Worm (Caenorhabditis elegans) whole organism, L2 larva: Measurements from ENCODE around the gene ZK550.6.

ENCODE experiments used
- C34F6.9 ChIP-seq: fragments of 150-350 bp; optimal IDR thresholded peaks from 2 replicates; lab custom pipeline; 2014; ENCODE audit warnings: missing biosample characterization, missing genetic modification characterization
- Y55F3AM.14 ChIP-seq: fragments of 200-800 bp; sonication (Bioruptor generic); optimal IDR thresholded peaks from 2 replicates; lab custom pipeline; 2018; ENCODE audit warnings: mild to moderate bottlenecking, missing genetic modification characterization, missing compliant biosample characterization
- alr-1 ChIP-seq: fragments of 150-350 bp; optimal IDR thresholded peaks from 2 replicates; lab custom pipeline; 2014; ENCODE audit warnings: missing biosample characterization, missing genetic modification characterization
- ama-1 ChIP-seq: fragments of 150-350 bp; optimal IDR thresholded peaks from 2 replicates; lab custom pipeline; 2018; ENCODE audit warnings: inconsistent platforms
- blmp-1 ChIP-seq: sonication (generic microtip); optimal IDR thresholded peaks from 2 replicates; lab custom pipeline; 2017; ENCODE audit warnings: missing genetic modification characterization, mild to moderate bottlenecking, missing compliant biosample characterization, antibody characterized with exemption, moderate library complexity; ENCODE audit not compliant: insufficient read depth
- crh-2 ChIP-seq: sonication (generic microtip); optimal IDR thresholded peaks from 2 replicates; lab custom pipeline; 2017; ENCODE audit warnings: missing biosample characterization, missing genetic modification characterization
- dmd-4 ChIP-seq: sonication (generic microtip); optimal IDR thresholded peaks from 2 replicates; lab custom pipeline; 2017; ENCODE audit warnings: missing biosample characterization, missing genetic modification characterization
- egl-27 ChIP-seq: sonication (generic microtip); optimal IDR thresholded peaks from 3 replicates; lab custom pipeline; 2017; ENCODE audit warnings: missing biosample characterization, missing genetic modification reagents, missing genetic modification characterization
- elt-3 ChIP-seq: sonication (generic microtip); optimal IDR thresholded peaks from 2 replicates; lab custom pipeline; 2017; ENCODE audit warnings: missing biosample characterization, missing genetic modification characterization
- gmeb-1 ChIP-seq: fragments of 150-350 bp; optimal IDR thresholded peaks from 2 replicates; lab custom pipeline; 2014; ENCODE audit warnings: missing biosample characterization, missing genetic modification characterization
- lin-39 ChIP-seq: fragments of 150-350 bp; optimal IDR thresholded peaks from 2 replicates; lab custom pipeline; 2014; ENCODE audit warnings: missing biosample characterization, missing genetic modification reagents, missing genetic modification characterization
- lsy-2 ChIP-seq, 2 experiments: fragments of 150-350 bp in 1 of 2; sonication (generic microtip) in 1 of 2; optimal IDR thresholded peaks; 2 replicates each; lab custom pipeline; 2014 to 2017; ENCODE audit warnings: missing biosample characterization in 2 of 2, missing genetic modification characterization in 2 of 2
- nhr-10 ChIP-seq: sonication (generic microtip); optimal IDR thresholded peaks from 2 replicates; lab custom pipeline; 2017; ENCODE audit warnings: missing biosample characterization, missing genetic modification characterization
- nhr-11 ChIP-seq: fragments of 150-350 bp; optimal IDR thresholded peaks from 2 replicates; lab custom pipeline; 2014; ENCODE audit warnings: missing biosample characterization, missing genetic modification characterization
- nhr-129 ChIP-seq: fragments of 150-350 bp; optimal IDR thresholded peaks from 2 replicates; lab custom pipeline; 2014; ENCODE audit warnings: missing biosample characterization, missing genetic modification characterization
- nhr-21 ChIP-seq: fragments of 150-350 bp; optimal IDR thresholded peaks from 2 replicates; lab custom pipeline; 2014; ENCODE audit warnings: missing biosample characterization, missing genetic modification characterization
- nhr-23 ChIP-seq: fragments of 150-350 bp; optimal IDR thresholded peaks from 2 replicates; lab custom pipeline; 2014; ENCODE audit warnings: missing biosample characterization, missing genetic modification reagents, missing genetic modification characterization
- nhr-237 ChIP-seq: fragments of 150-350 bp; optimal IDR thresholded peaks from 2 replicates; lab custom pipeline; 2014; ENCODE audit warnings: missing biosample characterization, missing genetic modification characterization
- nhr-6 ChIP-seq: fragments of 150-350 bp; optimal IDR thresholded peaks from 2 replicates; lab custom pipeline; 2014; ENCODE audit warnings: missing biosample characterization, missing genetic modification characterization
- nhr-77 ChIP-seq: fragments of 150-350 bp; optimal IDR thresholded peaks from 2 replicates; lab custom pipeline; 2014; ENCODE audit warnings: missing biosample characterization, missing genetic modification characterization
- peb-1 ChIP-seq: fragments of 150-350 bp; optimal IDR thresholded peaks from 2 replicates; lab custom pipeline; 2014; ENCODE audit warnings: missing biosample characterization, missing genetic modification characterization
- sma-9 ChIP-seq, 2 experiments: fragments of 150-350 bp in 1 of 2; sonication (generic microtip) in 1 of 2; optimal IDR thresholded peaks; 2 replicates each; lab custom pipeline; 2014 to 2016; ENCODE audit warnings: missing genetic modification characterization in 2 of 2, mild to moderate bottlenecking in 1 of 2, missing biosample characterization in 1 of 2, missing compliant biosample characterization in 1 of 2, missing genetic modification reagents in 1 of 2, moderate library complexity in 1 of 2
- snpc-4 ChIP-seq: fragments of 150-350 bp; optimal IDR thresholded peaks from 2 replicates; lab custom pipeline; 2014; ENCODE audit warnings: missing biosample characterization, missing genetic modification characterization
- unc-55 ChIP-seq: fragments of 150-350 bp; sonication (generic microtip); optimal IDR thresholded peaks from 3 replicates; lab custom pipeline; 2014; ENCODE audit warnings: missing biosample characterization, missing genetic modification reagents, missing genetic modification characterization
- unc-62 ChIP-seq: fragments of 150-350 bp; optimal IDR thresholded peaks from 2 replicates; lab custom pipeline; 2014; ENCODE audit warnings: missing biosample characterization, missing genetic modification reagents, missing genetic modification characterization
- ztf-11 ChIP-seq: sonication (generic microtip); optimal IDR thresholded peaks from 2 replicates; lab custom pipeline; 2017; ENCODE audit warnings: missing biosample characterization, missing genetic modification characterization
- ztf-4 ChIP-seq: fragments of 150-350 bp; optimal IDR thresholded peaks from 2 replicates; lab custom pipeline; 2014; ENCODE audit warnings: missing biosample characterization, missing genetic modification characterization

Gene ZK550.6

DNA sequence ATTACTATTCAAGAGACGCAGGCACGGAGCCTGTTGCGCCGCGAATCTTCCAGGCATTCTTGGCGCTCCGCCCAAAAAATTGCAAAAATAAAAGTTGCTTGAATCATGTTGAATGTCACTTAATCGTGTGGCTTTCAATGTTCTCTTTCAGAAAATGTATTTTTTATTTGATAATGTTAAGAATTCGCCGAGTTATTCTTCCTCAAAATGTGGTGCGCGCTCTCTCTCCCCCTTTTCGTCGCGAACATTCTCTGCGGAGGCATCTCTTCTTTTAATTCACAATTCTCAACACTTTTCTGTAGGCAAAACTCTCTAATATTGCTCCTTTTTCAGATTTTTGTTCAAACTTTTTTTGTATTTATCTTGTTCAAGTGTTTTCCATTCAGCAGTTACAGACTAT, 16.1 kb upstream of the ZK550.6 start (continued):
- peak; percentile 98 for TF ChIP-seq Y55F3AM.14 (GFP tag; lab: Kevin White, UChicago)
- peak; percentile 72 for TF ChIP-seq nhr-11 (tag; lab: Kevin White, UChicago)
- no peak for TF ChIP-seq elt-3 (tag; lab: Kevin White, UChicago)
- peak; percentile 65 for TF ChIP-seq snpc-4 (tag; lab: Kevin White, UChicago)
- peak; percentile 95 for TF ChIP-seq egl-27 (tag; lab: Kevin White, UChicago)
- TF ChIP-seq blmp-1 (tag; lab: Kevin White, UChicago) = peak; percentile 82
- TF ChIP-seq crh-2 (tag; lab: Kevin White, UChicago) = peak; percentile 95
- TF ChIP-seq nhr-10 (tag; lab: Kevin White, UChicago) = peak; percentile 83
- peak; percentile 92 for TF ChIP-seq ama-1
- TF ChIP-seq dmd-4 (tag; lab: Kevin White, UChicago) = no peak
- peak; percentile 35 for TF ChIP-seq ztf-11 (tag; lab: Kevin White, UChicago)
- peak; percentile 38 for TF ChIP-seq unc-62 (GFP tag; lab: Kevin White, UChicago)
- peak; percentile 87 for TF ChIP-seq sma-9 (GFP tag; optimal IDR thresholded peaks at IDR 0.05; lab: Kevin White, UChicago)
- TF ChIP-seq sma-9 (tag; optimal IDR thresholded peaks at IDR 0.05; lab: Kevin White, UChicago) = no peak
- no peak for TF ChIP-seq alr-1 (tag; lab: Kevin White, UChicago)
- peak; percentile 93 for TF ChIP-seq nhr-6 (tag; lab: Kevin White, UChicago)
- peak; percentile 86 for TF ChIP-seq gmeb-1 (tag; lab: Kevin White, UChicago)
- TF ChIP-seq, all 48 proteins: peak for 38

DNA sequence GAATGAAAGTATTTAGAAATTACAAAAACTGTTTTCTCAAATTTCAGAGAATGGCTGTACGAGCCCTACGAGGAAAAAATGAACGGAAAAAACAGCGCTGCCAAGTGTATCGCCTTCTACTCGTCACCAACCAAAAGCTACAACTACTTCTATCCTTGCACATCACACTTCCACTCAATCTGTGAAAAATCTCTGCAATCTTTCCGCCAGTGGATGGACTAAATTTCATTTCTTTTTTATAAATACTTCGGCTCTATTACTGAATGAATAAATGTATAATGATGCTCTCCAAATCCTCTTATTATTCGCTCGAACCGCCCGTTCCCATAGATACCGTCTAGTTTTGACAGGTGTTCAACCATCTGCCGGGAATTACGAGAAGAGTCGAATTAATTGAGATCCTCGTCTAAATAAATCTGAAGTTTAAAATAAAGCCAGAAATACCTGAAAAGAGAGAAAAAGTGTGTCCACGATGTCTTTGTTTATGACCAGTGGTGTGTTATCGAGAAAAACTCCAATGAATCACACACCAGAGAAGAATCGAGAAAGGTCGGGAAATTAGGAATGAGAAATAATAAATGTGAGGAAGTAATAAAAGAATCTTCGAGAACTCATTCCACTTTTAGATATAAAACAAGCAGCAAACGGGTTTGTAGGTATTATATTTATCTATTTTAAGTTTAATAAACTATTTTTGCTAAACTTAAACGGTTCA, 15.3 kb upstream of the ZK550.6 start:
- TF ChIP-seq nhr-77 (tag; lab: Kevin White, UChicago) = no peak
- TF ChIP-seq egl-27 (tag; lab: Kevin White, UChicago) = no peak
- peak; percentile 11 for TF ChIP-seq unc-55 (GFP tag; lab: Kevin White, UChicago)
- TF ChIP-seq nhr-10 (tag; lab: Kevin White, UChicago) = no peak
- no peak for TF ChIP-seq ztf-11 (tag; lab: Kevin White, UChicago)
- TF ChIP-seq nhr-129 (tag; lab: Kevin White, UChicago) = peak; percentile 32
- TF ChIP-seq alr-1 (tag; lab: Kevin White, UChicago) = no peak

DNA sequence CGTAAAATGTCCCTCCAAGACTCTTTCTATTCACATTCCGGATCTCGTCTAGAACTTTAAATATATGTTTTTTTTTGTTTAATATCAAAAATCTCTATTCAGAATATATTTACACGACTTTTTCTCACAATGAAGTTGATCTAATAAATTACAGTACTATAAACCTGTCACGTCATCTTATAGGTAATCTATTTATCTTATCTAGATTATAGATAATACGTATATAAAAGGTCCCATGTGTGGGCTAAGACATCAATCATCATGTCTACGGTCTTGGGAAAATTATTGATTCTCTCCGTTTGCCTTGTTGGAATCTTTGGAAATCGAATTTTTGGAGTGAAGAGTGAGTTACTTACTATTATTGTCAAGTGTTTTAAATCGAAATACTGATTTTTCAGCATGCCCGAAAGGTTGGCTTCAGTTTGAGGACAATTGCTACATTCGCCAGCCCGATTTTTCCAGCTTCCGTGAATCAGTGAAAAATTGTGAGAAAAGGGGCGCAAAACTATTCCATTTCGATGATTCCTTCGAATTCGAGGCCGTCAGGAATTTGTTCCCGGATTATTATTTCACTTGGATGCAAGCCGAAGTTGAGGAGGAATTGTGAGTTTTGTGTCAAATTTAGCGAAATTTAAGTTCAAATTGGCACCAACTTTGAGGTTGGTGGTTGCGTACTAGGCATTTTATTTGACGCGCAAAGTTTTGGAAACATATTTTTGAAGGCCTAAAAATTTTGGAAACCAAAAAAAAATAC, 14.6 kb upstream of the ZK550.6 start, which contains the start of gene clec-196:
TSS of gene clec-196 (plus strand) at position 252 of the 754 bp plus-strand sequence.
- no peak for TF ChIP-seq lin-39 (tag; lab: Kevin White, UChicago)
- no peak for TF ChIP-seq peb-1 (tag; lab: Kevin White, UChicago)
- TF ChIP-seq elt-3 (tag; lab: Kevin White, UChicago) = no peak
- no peak for TF ChIP-seq nhr-23 (tag; lab: Kevin White, UChicago)
- peak; percentile 22 for TF ChIP-seq C34F6.9 (tag; lab: Kevin White, UChicago)
- no peak for TF ChIP-seq nhr-77 (tag; lab: Kevin White, UChicago)
- TF ChIP-seq lsy-2 (tag; optimal IDR thresholded peaks at IDR 0.05; lab: Kevin White, UChicago) = peak in 1 of 2 experiments; percentile 42
- no peak for TF ChIP-seq nhr-10 (tag; lab: Kevin White, UChicago)

DNA sequence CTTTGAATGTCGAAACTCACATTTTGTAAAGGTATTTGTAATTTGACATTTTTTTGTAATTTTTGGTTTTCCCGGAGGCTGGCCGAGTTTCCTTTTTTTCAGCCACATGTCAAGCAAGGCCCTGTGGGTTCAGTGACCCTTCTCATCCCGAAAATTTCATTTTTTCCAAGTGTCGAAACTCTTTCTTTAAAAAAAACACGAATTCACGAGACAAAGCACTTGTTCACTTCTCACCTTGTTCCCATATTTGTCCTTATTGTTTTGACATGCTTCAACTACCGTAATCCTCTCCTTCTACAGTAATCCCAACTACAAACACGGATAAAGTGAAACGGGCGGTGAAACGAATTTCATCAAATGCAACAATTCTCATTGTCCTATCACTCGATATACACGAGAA, 13.0 kb upstream of the ZK550.6 start, which contains the start of gene lhfp-4:
TSS of gene lhfp-4 (plus strand) at position 301 of the 400 bp plus-strand sequence.
- TF ChIP-seq nhr-21 (tag; lab: Kevin White, UChicago) = no peak
- TF ChIP-seq ztf-11 (tag; lab: Kevin White, UChicago) = no peak
- TF ChIP-seq egl-27 (tag; lab: Kevin White, UChicago) = no peak

DNA sequence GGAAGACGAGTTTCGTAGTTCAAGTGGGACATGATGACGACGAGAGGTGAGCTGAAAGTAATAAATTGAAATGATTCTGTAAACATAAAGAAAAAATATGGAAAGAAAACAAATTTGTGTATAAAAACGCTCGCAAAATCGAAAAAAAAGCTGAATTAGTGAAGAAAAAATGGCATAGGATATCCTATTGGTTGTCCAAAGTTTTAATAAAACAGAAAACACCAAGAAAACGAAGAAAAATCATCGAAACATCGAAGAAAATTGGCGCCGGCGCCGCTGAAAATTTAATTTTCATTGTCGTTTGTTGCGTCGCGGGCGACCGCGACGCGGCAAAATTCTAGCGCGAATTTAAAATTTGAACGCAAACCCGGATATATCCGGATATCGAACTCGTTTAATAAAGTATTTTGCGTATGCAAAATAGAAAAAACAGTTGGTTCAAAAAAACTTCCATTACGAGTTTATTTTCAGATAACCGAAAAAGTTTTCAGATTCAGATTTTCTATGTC, 11.4 kb upstream of the ZK550.6 start, which contains the start of gene gln-5:
TSS of gene gln-5 (minus strand) at position 51 of the 509 bp plus-strand sequence.
- TF ChIP-seq nhr-237 (tag; lab: Kevin White, UChicago) (no peak), ztf-11 (tag; lab: Kevin White, UChicago) (no peak), ztf-4 (no peak), snpc-4 (tag; lab: Kevin White, UChicago) (no peak), gmeb-1 (tag; lab: Kevin White, UChicago) (no peak), Y55F3AM.14 (GFP tag; lab: Kevin White, UChicago) (no peak)
